Fruit fly (Drosophila melanogaster): Measurements from ENCODE around the gene Ugt37E1.

Ugt37E1 gene

DNA sequence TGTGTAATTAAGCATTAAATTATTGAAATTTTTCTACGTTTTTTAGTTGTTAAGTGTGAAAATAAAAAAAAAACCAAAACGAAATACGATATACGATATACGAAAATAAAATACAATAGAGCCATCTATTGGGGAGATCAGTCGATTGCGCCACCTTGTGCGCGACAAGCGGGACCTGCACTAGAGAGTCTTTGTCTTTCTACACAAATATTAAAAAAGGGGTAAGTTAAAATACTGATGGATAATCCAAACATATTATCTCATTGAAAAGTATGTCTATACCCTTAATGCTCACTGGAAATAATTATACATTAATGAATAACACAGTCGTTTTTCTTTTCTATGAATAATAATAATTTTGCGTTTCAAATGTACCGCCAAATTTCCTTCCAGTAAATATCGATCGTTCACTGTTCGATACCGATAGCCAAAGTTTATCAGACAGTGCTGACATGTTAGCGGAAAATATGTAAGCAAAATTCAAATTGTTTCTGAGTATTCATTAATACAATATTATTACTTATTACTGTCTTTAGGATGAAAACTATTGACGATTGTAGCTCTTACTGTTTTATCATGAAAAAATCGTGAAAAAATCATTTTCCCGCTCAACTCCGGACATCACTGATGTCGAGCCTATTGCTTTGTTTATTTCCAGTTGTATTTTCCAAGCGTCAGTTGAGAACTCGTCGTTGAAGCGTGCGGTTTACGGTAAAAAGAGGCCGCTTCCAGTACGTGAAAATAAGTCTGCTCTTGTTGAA, 19.8 kb downstream of the Ugt37E1 start, which contains the start of gene mdy (continued):
- TF ChIP-seq CG13624 (GFP tag; optimal IDR thresholded peaks at IDR 0.05) (no peak), Spps (tag; optimal IDR thresholded peaks at IDR 0.05) (no peak), knrl (GFP tag; IDR thresholded peaks at IDR 0.05; ENCODE audit: partially characterized antibody) (no peak; the same call in 1 of the 3 replicates), MBD-R2 (GFP tag; IDR thresholded peaks at IDR 0.05) (no peak; the same call in 1 of the 2 replicates), oc (tag; optimal IDR thresholded peaks at IDR 0.05) (no peak), BEAF-32 (GFP tag; optimal IDR thresholded peaks at IDR 0.05) (peak; percentile 56), CG9876 (GFP tag; optimal IDR thresholded peaks at IDR 0.05) (peak; percentile 26), cas (GFP tag; IDR thresholded peaks at IDR 0.05) (peak; percentile 52; the same call in 1 of the 2 replicates), hth (optimal IDR thresholded peaks at IDR 0.05) (no peak), tio (GFP tag; optimal IDR thresholded peaks at IDR 0.05) (peak; percentile 41), br (optimal IDR thresholded peaks at IDR 0.05) (no peak), CG10654 (GFP tag; optimal IDR thresholded peaks at IDR 0.05) (no peak), CG6813 (GFP tag; optimal IDR thresholded peaks at IDR 0.05) (no peak), Antp (GFP tag; optimal IDR thresholded peaks at IDR 0.05) (peak; percentile 56), CG12104 (GFP tag; optimal IDR thresholded peaks at IDR 0.05) (peak; percentile 56), E2f2 (GFP tag; IDR thresholded peaks at IDR 0.05) (peak; percentile 92), Ravus (GFP tag; IDR thresholded peaks at IDR 0.05) (no peak), pho (GFP tag; optimal IDR thresholded peaks at IDR 0.05) (peak; percentile 47), sqz (GFP tag; optimal IDR thresholded peaks at IDR 0.05) (no peak), CG6254 (GFP tag; optimal IDR thresholded peaks at IDR 0.05) (no peak), fru (optimal IDR thresholded peaks at IDR 0.05) (no peak)

DNA sequence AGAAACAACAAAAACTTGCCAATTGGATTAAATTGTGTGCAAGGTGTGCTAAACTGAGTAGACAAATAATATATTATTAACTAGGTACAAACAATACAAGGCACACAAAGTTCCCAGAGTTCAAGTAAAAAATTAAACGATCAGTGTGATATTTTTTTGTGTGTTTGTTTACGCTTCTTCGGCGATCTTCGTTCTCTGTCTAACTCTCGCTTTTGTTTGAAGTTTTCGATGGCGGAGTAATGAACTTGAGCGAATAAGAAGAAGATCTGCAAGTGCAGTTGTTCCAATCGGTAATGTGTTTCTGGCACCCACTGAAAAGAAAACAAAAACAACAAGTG, 20.3 kb downstream of the Ugt37E1 start:
- TF ChIP-seq CG13894 (tag; optimal IDR thresholded peaks at IDR 0.05) (no peak), crp (GFP tag; optimal IDR thresholded peaks at IDR 0.05) (no peak), sug (tag; optimal IDR thresholded peaks at IDR 0.05) (no peak), klu (GFP tag; IDR thresholded peaks at IDR 0.05) (no peak), maf-S (GFP tag; optimal IDR thresholded peaks at IDR 0.05) (no peak), Blimp-1 (GFP tag; optimal IDR thresholded peaks at IDR 0.05) (peak; percentile 95), en (GFP tag; optimal IDR thresholded peaks at IDR 0.05) (no peak), YL-1 (GFP tag; optimal IDR thresholded peaks at IDR 0.05) (no peak), CG2199 (GFP tag; IDR thresholded peaks at IDR 0.05) (no peak), CG1832 (GFP tag; optimal IDR thresholded peaks at IDR 0.05) (no peak), fd3F (GFP tag; optimal IDR thresholded peaks at IDR 0.05) (no peak), Jarid2 (GFP tag; optimal IDR thresholded peaks at IDR 0.05) (peak; percentile 84), CG17385 (GFP tag; optimal IDR thresholded peaks at IDR 0.05) (peak; percentile 33), CG2120 (GFP tag; optimal IDR thresholded peaks at IDR 0.05) (no peak), CG5180 (GFP tag; optimal IDR thresholded peaks at IDR 0.05) (no peak), dm (GFP tag; optimal IDR thresholded peaks at IDR 0.05) (no peak), chif (GFP tag; optimal IDR thresholded peaks at IDR 0.05) (no peak), sens-2 (GFP tag; IDR thresholded peaks at IDR 0.05) (no peak), CG9932 (GFP tag; IDR thresholded peaks at IDR 0.05) (no peak), CG17912 (GFP tag; optimal IDR thresholded peaks at IDR 0.05) (no peak), kah (GFP tag; optimal IDR thresholded peaks at IDR 0.05) (peak; percentile 42), wdn (GFP tag; IDR thresholded peaks at IDR 0.05) (no peak), corto (GFP tag; optimal IDR thresholded peaks at IDR 0.05) (no peak), H2.0 (GFP tag; IDR thresholded peaks at IDR 0.05) (no peak), Antp (GFP tag; optimal IDR thresholded peaks at IDR 0.05) (no peak), hbn (GFP tag; IDR thresholded peaks at IDR 0.05; ENCODE audit: partially characterized antibody) (0 out of 2 replicates have a peak, but pooled peaks have one; percentile 14), Dip2 (GFP tag; IDR thresholded peaks at IDR 0.05) (no peak), seq (GFP tag; IDR thresholded peaks at IDR 0.05) (no peak), Bgb (GFP tag; IDR thresholded peaks at IDR 0.05; ENCODE audit: partially characterized antibody) (0 out of 2 replicates have a peak, but pooled peaks have one; percentile 3), CG11504 (tag; optimal IDR thresholded peaks at IDR 0.05) (no peak), CG2712 (tag; optimal IDR thresholded peaks at IDR 0.05) (no peak)

Measured in whole organism, embryonic.